Fruit fly (Drosophila melanogaster): ENCODE data around the gene dyw.

DNA sequence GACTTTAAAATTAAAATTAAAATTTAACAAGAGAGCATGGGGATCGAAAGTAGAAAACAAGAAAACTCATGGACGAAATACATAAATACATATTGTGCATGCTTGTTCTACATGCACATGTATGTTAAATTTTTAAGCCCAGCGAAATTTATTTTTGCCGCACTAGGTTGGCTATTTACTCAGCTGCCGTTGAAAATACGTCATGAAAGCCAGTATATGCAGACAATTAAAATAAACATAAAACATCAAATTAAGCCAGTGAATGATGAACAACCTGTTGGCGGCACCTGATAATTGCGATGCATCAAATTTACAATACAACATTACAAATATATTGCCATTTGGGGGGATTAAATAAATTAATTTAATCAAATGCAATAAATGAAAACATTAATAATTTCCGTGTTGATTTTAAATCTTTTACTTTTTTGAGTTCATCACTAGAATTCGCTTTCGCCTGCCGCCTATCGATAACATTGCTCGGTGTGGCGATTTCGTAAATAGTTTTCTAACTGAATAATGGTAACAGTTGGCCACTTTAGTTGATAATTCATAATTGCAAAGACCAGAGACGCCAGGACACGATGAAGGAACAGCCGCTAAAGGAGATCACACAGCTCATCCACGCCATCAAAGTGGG is 10.6 kb upstream of the dyw start, which contains the start of gene eIF2Bbeta:
- no peak for TF ChIP-seq psq (optimal IDR thresholded peaks at IDR 0.05)
- no peak for TF ChIP-seq h (optimal IDR thresholded peaks at IDR 0.05)
- TF ChIP-seq insv (optimal IDR thresholded peaks at IDR 0.05) = no peak
